Worm (Caenorhabditis elegans) whole organism, L2 larva: Measurements from ENCODE around the gene tmem-131.
"Not testable (repeated sequence)": the region's sequence is repeated elsewhere in the genome, so short reads cannot be mapped to it uniquely, and the experiment has no call there.

ENCODE experiments used
- C34F6.9 ChIP-seq: fragments of 150-350 bp; optimal IDR thresholded peaks from 2 replicates; lab custom pipeline; 2014; ENCODE audit warnings: missing biosample characterization, missing genetic modification characterization
- F13H6.1 ChIP-seq: sonication (generic microtip); optimal IDR thresholded peaks from 2 replicates; lab custom pipeline; 2016; ENCODE audit warnings: missing genetic modification characterization, missing compliant biosample characterization
- R02D3.7 ChIP-seq: fragments of 150-350 bp; optimal IDR thresholded peaks from 2 replicates; lab custom pipeline; 2014; ENCODE audit warnings: missing biosample characterization, missing genetic modification characterization
- Y55F3AM.14 ChIP-seq: fragments of 200-800 bp; sonication (Bioruptor generic); optimal IDR thresholded peaks from 2 replicates; lab custom pipeline; 2018; ENCODE audit warnings: mild to moderate bottlenecking, missing genetic modification characterization, missing compliant biosample characterization
- ZK546.5 ChIP-seq: sonication (generic microtip); optimal IDR thresholded peaks from 2 replicates; lab custom pipeline; 2017; ENCODE audit warnings: missing biosample characterization, missing genetic modification characterization
- alr-1 ChIP-seq: fragments of 150-350 bp; optimal IDR thresholded peaks from 2 replicates; lab custom pipeline; 2014; ENCODE audit warnings: missing biosample characterization, missing genetic modification characterization
- aly-2 ChIP-seq: fragments of 150-350 bp; optimal IDR thresholded peaks from 2 replicates; lab custom pipeline; 2014; ENCODE audit warnings: missing biosample characterization, missing genetic modification characterization
- ama-1 ChIP-seq: fragments of 150-350 bp; optimal IDR thresholded peaks from 2 replicates; lab custom pipeline; 2018; ENCODE audit warnings: inconsistent platforms
- blmp-1 ChIP-seq: sonication (generic microtip); optimal IDR thresholded peaks from 2 replicates; lab custom pipeline; 2017; ENCODE audit warnings: missing genetic modification characterization, mild to moderate bottlenecking, missing compliant biosample characterization, antibody characterized with exemption, moderate library complexity; ENCODE audit not compliant: insufficient read depth
- ceh-16 ChIP-seq: fragments of 150-350 bp; optimal IDR thresholded peaks from 2 replicates; lab custom pipeline; 2014; ENCODE audit warnings: missing biosample characterization, missing genetic modification characterization
- ceh-82 ChIP-seq: fragments of 150-350 bp; optimal IDR thresholded peaks from 2 replicates; lab custom pipeline; 2014; ENCODE audit warnings: missing biosample characterization, missing genetic modification characterization
- crh-2 ChIP-seq: sonication (generic microtip); optimal IDR thresholded peaks from 2 replicates; lab custom pipeline; 2017; ENCODE audit warnings: missing biosample characterization, missing genetic modification characterization
- dmd-4 ChIP-seq: sonication (generic microtip); optimal IDR thresholded peaks from 2 replicates; lab custom pipeline; 2017; ENCODE audit warnings: missing biosample characterization, missing genetic modification characterization
- egl-27 ChIP-seq: sonication (generic microtip); optimal IDR thresholded peaks from 3 replicates; lab custom pipeline; 2017; ENCODE audit warnings: missing biosample characterization, missing genetic modification reagents, missing genetic modification characterization
- elt-1 ChIP-seq: fragments of 150-350 bp; optimal IDR thresholded peaks from 2 replicates; lab custom pipeline; 2014; ENCODE audit warnings: missing biosample characterization, missing genetic modification characterization
- elt-3 ChIP-seq: sonication (generic microtip); optimal IDR thresholded peaks from 2 replicates; lab custom pipeline; 2017; ENCODE audit warnings: missing biosample characterization, missing genetic modification characterization
- fos-1 ChIP-seq: fragments of 150-350 bp; optimal IDR thresholded peaks from 2 replicates; lab custom pipeline; 2014; ENCODE audit warnings: missing biosample characterization, missing genetic modification characterization
- gmeb-1 ChIP-seq: fragments of 150-350 bp; optimal IDR thresholded peaks from 2 replicates; lab custom pipeline; 2014; ENCODE audit warnings: missing biosample characterization, missing genetic modification characterization
- lin-11 ChIP-seq: fragments of 150-350 bp; sonication (generic microtip); optimal IDR thresholded peaks from 2 replicates; lab custom pipeline; 2014; ENCODE audit warnings: missing biosample characterization, missing genetic modification characterization, inconsistent platforms, mixed read lengths
- lin-13 ChIP-seq: fragments of 150-350 bp; optimal IDR thresholded peaks from 2 replicates; lab custom pipeline; 2014; ENCODE audit warnings: missing biosample characterization, missing genetic modification reagents, missing genetic modification characterization
- lin-39 ChIP-seq: fragments of 150-350 bp; optimal IDR thresholded peaks from 2 replicates; lab custom pipeline; 2014; ENCODE audit warnings: missing biosample characterization, missing genetic modification reagents, missing genetic modification characterization
- lsy-2 ChIP-seq, 2 experiments: fragments of 150-350 bp in 1 of 2; sonication (generic microtip) in 1 of 2; optimal IDR thresholded peaks; 2 replicates each; lab custom pipeline; 2014 to 2017; ENCODE audit warnings: missing biosample characterization in 2 of 2, missing genetic modification characterization in 2 of 2
- mbf-1 ChIP-seq: sonication (generic microtip); optimal IDR thresholded peaks from 2 replicates; lab custom pipeline; 2017; ENCODE audit warnings: missing biosample characterization, missing genetic modification characterization
- mdl-1 ChIP-seq, 2 experiments: fragments of 150-350 bp in 1 of 2; sonication (generic microtip) in 1 of 2; optimal IDR thresholded peaks; 2 replicates each; lab custom pipeline; 2017; ENCODE audit warnings: missing biosample characterization in 2 of 2, missing genetic modification characterization in 2 of 2
- nhr-10 ChIP-seq: sonication (generic microtip); optimal IDR thresholded peaks from 2 replicates; lab custom pipeline; 2017; ENCODE audit warnings: missing biosample characterization, missing genetic modification characterization
- nhr-12 ChIP-seq: fragments of 150-350 bp; optimal IDR thresholded peaks from 2 replicates; lab custom pipeline; 2014; ENCODE audit warnings: missing biosample characterization, missing genetic modification characterization
- nhr-129 ChIP-seq: fragments of 150-350 bp; optimal IDR thresholded peaks from 2 replicates; lab custom pipeline; 2014; ENCODE audit warnings: missing biosample characterization, missing genetic modification characterization
- nhr-21 ChIP-seq: fragments of 150-350 bp; optimal IDR thresholded peaks from 2 replicates; lab custom pipeline; 2014; ENCODE audit warnings: missing biosample characterization, missing genetic modification characterization
- nhr-23 ChIP-seq: fragments of 150-350 bp; optimal IDR thresholded peaks from 2 replicates; lab custom pipeline; 2014; ENCODE audit warnings: missing biosample characterization, missing genetic modification reagents, missing genetic modification characterization
- nhr-237 ChIP-seq: fragments of 150-350 bp; optimal IDR thresholded peaks from 2 replicates; lab custom pipeline; 2014; ENCODE audit warnings: missing biosample characterization, missing genetic modification characterization
- nhr-25 ChIP-seq: fragments of 150-350 bp; sonication (generic microtip); optimal IDR thresholded peaks from 3 replicates; lab custom pipeline; 2014; ENCODE audit warnings: missing biosample characterization, missing genetic modification characterization
- nhr-6 ChIP-seq: fragments of 150-350 bp; optimal IDR thresholded peaks from 2 replicates; lab custom pipeline; 2014; ENCODE audit warnings: missing biosample characterization, missing genetic modification characterization
- nhr-77 ChIP-seq: fragments of 150-350 bp; optimal IDR thresholded peaks from 2 replicates; lab custom pipeline; 2014; ENCODE audit warnings: missing biosample characterization, missing genetic modification characterization
- skn-1 ChIP-seq: sonication (generic microtip); optimal IDR thresholded peaks from 2 replicates; lab custom pipeline; 2017; ENCODE audit warnings: missing biosample characterization, missing genetic modification characterization
- sma-3 ChIP-seq: sonication (generic microtip); optimal IDR thresholded peaks from 2 replicates; lab custom pipeline; 2016; ENCODE audit warnings: missing genetic modification reagents, missing genetic modification characterization, missing compliant biosample characterization
- sma-9 ChIP-seq, 2 experiments: fragments of 150-350 bp in 1 of 2; sonication (generic microtip) in 1 of 2; optimal IDR thresholded peaks; 2 replicates each; lab custom pipeline; 2014 to 2016; ENCODE audit warnings: missing genetic modification characterization in 2 of 2, mild to moderate bottlenecking in 1 of 2, missing biosample characterization in 1 of 2, missing compliant biosample characterization in 1 of 2, missing genetic modification reagents in 1 of 2, moderate library complexity in 1 of 2
- snpc-4 ChIP-seq: fragments of 150-350 bp; optimal IDR thresholded peaks from 2 replicates; lab custom pipeline; 2014; ENCODE audit warnings: missing biosample characterization, missing genetic modification characterization
- unc-39 ChIP-seq: fragments of 150-350 bp; optimal IDR thresholded peaks from 2 replicates; lab custom pipeline; 2014; ENCODE audit warnings: missing biosample characterization, missing genetic modification characterization
- unc-55 ChIP-seq: fragments of 150-350 bp; sonication (generic microtip); optimal IDR thresholded peaks from 3 replicates; lab custom pipeline; 2014; ENCODE audit warnings: missing biosample characterization, missing genetic modification reagents, missing genetic modification characterization
- zag-1 ChIP-seq: fragments of 150-350 bp; optimal IDR thresholded peaks from 2 replicates; lab custom pipeline; 2014; ENCODE audit warnings: missing biosample characterization, missing genetic modification characterization
- ztf-1 ChIP-seq: fragments of 200-800 bp; sonication (Bioruptor generic); conservative IDR thresholded peaks from 2 replicates; pipeline ENCODE4 v1.3.6; 2022; ENCODE audit warnings: missing genetic modification characterization, missing compliant biosample characterization
- ztf-11 ChIP-seq: sonication (generic microtip); optimal IDR thresholded peaks from 2 replicates; lab custom pipeline; 2017; ENCODE audit warnings: missing biosample characterization, missing genetic modification characterization
- ztf-4 ChIP-seq: fragments of 150-350 bp; optimal IDR thresholded peaks from 2 replicates; lab custom pipeline; 2014; ENCODE audit warnings: missing biosample characterization, missing genetic modification characterization

tmem-131 gene

ce11 chrIII:4980367-4980766 is 17.6 kb downstream of the tmem-131 start, which contains the start of gene C27F2.6:
TSS of gene C27F2.6 (minus strand) at chrIII:4980467.
- not testable (repeated sequence) for TF ChIP-seq nhr-25 (tag; lab: Kevin White, UChicago); nhr-10 (tag; lab: Kevin White, UChicago); elt-3
- TF ChIP-seq, all 48 proteins: peak for 0; not testable (repeated sequence) for 48

- no peak for TF ChIP-seq ZK546.5 (tag; lab: Kevin White, UChicago)
- TF ChIP-seq sma-3 (GFP tag; lab: Kevin White, UChicago) = no peak
- TF ChIP-seq R02D3.7 (tag; lab: Kevin White, UChicago) = no peak
- peak; percentile 2 for TF ChIP-seq nhr-129 (tag; lab: Kevin White, UChicago)
- no peak for TF ChIP-seq skn-1 (tag; lab: Kevin White, UChicago)
- no peak for TF ChIP-seq lin-39
- TF ChIP-seq nhr-237 (tag; lab: Kevin White, UChicago) = no peak
- TF ChIP-seq gmeb-1 = no peak
- TF ChIP-seq F13H6.1 (tag; lab: Kevin White, UChicago) = no peak
- peak; percentile 41 for TF ChIP-seq C34F6.9 (tag; lab: Kevin White, UChicago)
- no peak for TF ChIP-seq nhr-23 (tag; lab: Kevin White, UChicago)
- peak in 1 of 2 experiments; percentile 32 for TF ChIP-seq lsy-2 (tag; optimal IDR thresholded peaks at IDR 0.05; lab: Kevin White, UChicago)
These were observed 29.8 kb downstream of the tmem-131 start for ce11 chrIII:4968146-4968545.

ce11 chrIII:4967236-4967635 is 30.7 kb downstream of the tmem-131 start:
- no peak for TF ChIP-seq aly-2
- TF ChIP-seq nhr-129 (tag; lab: Kevin White, UChicago) = no peak
- peak in 1 of 2 experiments; percentile 26 for TF ChIP-seq lsy-2 (tag; optimal IDR thresholded peaks at IDR 0.05; lab: Kevin White, UChicago)
- TF ChIP-seq C34F6.9 (tag; lab: Kevin White, UChicago) = peak; percentile 29
- TF ChIP-seq zag-1 (tag; lab: Kevin White, UChicago) = peak; percentile 49
- no peak for TF ChIP-seq egl-27 (tag; lab: Kevin White, UChicago)

ce11 chrIII:4965271-4965670 is 32.7 kb downstream of the tmem-131 start, which contains the start of gene nca-2:
TSS of gene nca-2 (plus strand) at chrIII:4965571.
- TF ChIP-seq nhr-77 = no peak
- no peak for TF ChIP-seq aly-2

- TF ChIP-seq unc-39 (tag; lab: Kevin White, UChicago) (no peak), lin-13 (GFP tag; lab: Kevin White, UChicago) (peak; percentile 89), lin-11 (tag; lab: Kevin White, UChicago) (peak; percentile 62), nhr-6 (tag; lab: Kevin White, UChicago) (peak; percentile 72), crh-2 (tag; lab: Kevin White, UChicago) (peak; percentile 93), dmd-4 (peak; percentile 27), F13H6.1 (tag; lab: Kevin White, UChicago) (peak; percentile 85), ztf-11 (tag; lab: Kevin White, UChicago) (no peak), alr-1 (tag; lab: Kevin White, UChicago) (no peak), Y55F3AM.14 (peak; percentile 20), nhr-77 (peak; percentile 76), fos-1 (tag; lab: Kevin White, UChicago) (peak; percentile 73), blmp-1 (tag; lab: Kevin White, UChicago) (peak; percentile 63), nhr-23 (tag; lab: Kevin White, UChicago) (no peak), ZK546.5 (tag; lab: Kevin White, UChicago) (peak; percentile 2), nhr-25 (tag; lab: Kevin White, UChicago) (no peak), ama-1 (lab: Kevin White, UChicago) (peak; percentile 73), nhr-21 (tag; lab: Kevin White, UChicago) (peak; percentile 75), ztf-4 (tag; lab: Kevin White, UChicago) (peak; percentile 55), ceh-82 (tag; lab: Kevin White, UChicago) (peak; percentile 36), elt-1 (no peak), ztf-1 (GFP tag; lab: Robert Waterston, UW) (no peak), nhr-12 (no peak), R02D3.7 (tag; lab: Kevin White, UChicago) (peak; percentile 37), ceh-16 (tag; lab: Kevin White, UChicago) (peak; percentile 11), zag-1 (tag; lab: Kevin White, UChicago) (peak; percentile 40), skn-1 (tag; lab: Kevin White, UChicago) (no peak), sma-9 (GFP tag; optimal IDR thresholded peaks at IDR 0.05; lab: Kevin White, UChicago) (peak; percentile 92), sma-9 (tag; optimal IDR thresholded peaks at IDR 0.05; lab: Kevin White, UChicago) (no peak), lin-39 (no peak), sma-3 (GFP tag; lab: Kevin White, UChicago) (peak; percentile 90), mdl-1 (tag; optimal IDR thresholded peaks at IDR 0.05; lab: Kevin White, UChicago) (peak in 1 of 2 experiments; percentile 34), gmeb-1 (peak; percentile 100), nhr-237 (tag; lab: Kevin White, UChicago) (no peak), unc-55 (GFP tag; lab: Kevin White, UChicago) (peak; percentile 95), mbf-1 (peak; percentile 26), snpc-4 (tag; lab: Kevin White, UChicago) (peak; percentile 71)
These were observed 35.1 kb downstream of the tmem-131 start, which contains the start of gene C27F2.9 for ce11 chrIII:4962886-4963285. TSS of gene C27F2.9 (minus strand) at chrIII:4963044.
